Worm (Caenorhabditis elegans) whole organism, young adult: Measurements from ENCODE around the gene srd-27.

ENCODE experiments used
- F49E8.2 ChIP-seq: sonication (generic microtip); optimal IDR thresholded peaks from 3 replicates; lab custom pipeline; 2017; ENCODE audit warnings: missing genetic modification characterization, mild to moderate bottlenecking, missing compliant biosample characterization, antibody characterized with exemption, moderate library complexity; ENCODE audit not compliant: insufficient read depth
- efl-1 ChIP-seq: fragments of 150-350 bp; optimal IDR thresholded peaks from 2 replicates; lab custom pipeline; 2014; ENCODE audit warnings: missing biosample characterization, missing genetic modification reagents, missing genetic modification characterization
- hlh-26 ChIP-seq: fragments of 200-800 bp; sonication (Bioruptor generic); conservative IDR thresholded peaks from 2 replicates; pipeline ENCODE4 v1.3.6; 2022; ENCODE audit warnings: missing genetic modification reagents, missing genetic modification characterization, missing compliant biosample characterization
- snpc-1.1 ChIP-seq: sonication (generic microtip); optimal IDR thresholded peaks from 2 replicates; lab custom pipeline; 2017; ENCODE audit warnings: missing genetic modification characterization, mild to moderate bottlenecking, missing compliant biosample characterization, antibody characterized with exemption, moderate library complexity, missing genotype, missing genetic modification reagents; ENCODE audit not compliant: insufficient read depth
- snpc-4 ChIP-seq, 5 experiments: fragments of 150-350 bp in 1 of 5; sonication (generic microtip) in 4 of 5; optimal IDR thresholded peaks; 2 replicates each; lab custom pipeline; 2014 to 2018; ENCODE audit warnings: missing genetic modification characterization in 5 of 5, missing biosample characterization in 3 of 5, antibody characterized with exemption in 2 of 5, mild to moderate bottlenecking in 2 of 5, missing compliant biosample characterization in 2 of 5, missing genotype in 2 of 5, moderate library complexity in 2 of 5, missing genetic modification reagents in 1 of 5

- TF ChIP-seq efl-1 (GFP tag; lab: Kevin White, UChicago) (no peak), hlh-26 (GFP tag; lab: Robert Waterston, UW) (no peak), F49E8.2 (no peak), snpc-1.1 (tag; lab: Kevin White, UChicago) (no peak), snpc-4 (GFP tag; optimal IDR thresholded peaks at IDR 0.05; lab: Kevin White, UChicago) (no peak), snpc-4 (tag; optimal IDR thresholded peaks at IDR 0.05; lab: Kevin White, UChicago) (no peak)
Observed at ce11 chrV:15798108-15798507, 5.1 kb upstream of the srd-27 start, which contains the start of gene T26E4.10.
